Worm (Caenorhabditis elegans): ENCODE results near the gene K02E10.5.
A peak's percentile ranks its signal among the peaks of the same experiment; 100 is the strongest.

The K02E10.5 gene

DNA sequence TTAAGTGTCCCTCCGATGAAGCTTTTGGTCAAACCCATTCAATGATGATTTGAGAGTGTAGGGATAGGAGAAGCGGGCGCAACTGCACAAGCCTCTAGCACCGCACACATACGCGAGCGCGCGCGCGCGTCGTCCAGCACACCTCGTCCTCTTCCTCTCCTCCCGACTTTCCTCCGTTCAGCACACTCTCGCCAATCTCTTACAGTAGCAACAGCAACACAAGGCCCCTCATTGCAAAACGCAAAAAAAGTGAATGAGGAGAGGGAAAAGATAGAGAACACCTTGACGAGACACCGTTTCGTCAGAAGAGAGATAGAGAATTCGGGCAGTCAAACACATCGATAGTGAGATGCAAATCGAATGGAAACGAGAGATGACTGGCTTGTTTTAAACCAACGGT lies 46.3 kb downstream of the K02E10.5 start (continued):
- TF ChIP-seq pha-2 (tag; optimal IDR thresholded peaks at IDR 0.05): no peak
- TF ChIP-seq fkh-6 (tag; optimal IDR thresholded peaks at IDR 0.05): no peak
- no peak for TF ChIP-seq ztf-16 (tag; optimal IDR thresholded peaks at IDR 0.05)
- TF ChIP-seq unc-55 (GFP tag; optimal IDR thresholded peaks at IDR 0.05): peak; percentile 15
- no peak for TF ChIP-seq fkh-10 (GFP tag; optimal IDR thresholded peaks at IDR 0.05)
- TF ChIP-seq ets-4 (tag; optimal IDR thresholded peaks at IDR 0.05): peak; percentile 4
- no peak for TF ChIP-seq unc-42 (tag; optimal IDR thresholded peaks at IDR 0.05)
- peak; percentile 72 for TF ChIP-seq ceh-31 (tag; optimal IDR thresholded peaks at IDR 0.05)
- no peak for TF ChIP-seq fax-1 (tag; optimal IDR thresholded peaks at IDR 0.05)
- TF ChIP-seq ceh-48 (tag; optimal IDR thresholded peaks at IDR 0.05): no peak
- TF ChIP-seq ceh-14 (tag; optimal IDR thresholded peaks at IDR 0.05): no peak
- no peak for TF ChIP-seq Y22D7AL.16 (tag; optimal IDR thresholded peaks at IDR 0.05)
- no peak for TF ChIP-seq ahr-1 (tag; optimal IDR thresholded peaks at IDR 0.05)
- TF ChIP-seq T23F11.4 (GFP tag; optimal IDR thresholded peaks at IDR 0.05): no peak
- TF ChIP-seq zip-5 (tag; optimal IDR thresholded peaks at IDR 0.05): no peak
- peak; percentile 36 for TF ChIP-seq F13H6.1 (tag; optimal IDR thresholded peaks at IDR 0.05)
- no peak for TF ChIP-seq hlh-13 (GFP tag; optimal IDR thresholded peaks at IDR 0.05)
- no peak for TF ChIP-seq K02D7.2 (tag; optimal IDR thresholded peaks at IDR 0.05)
- TF ChIP-seq ceh-24 (tag; optimal IDR thresholded peaks at IDR 0.05): no peak
- TF ChIP-seq elt-4 (tag; optimal IDR thresholded peaks at IDR 0.05): no peak
- TF ChIP-seq syd-9 (tag; optimal IDR thresholded peaks at IDR 0.05): peak; percentile 41
- TF ChIP-seq nhr-232 (tag; optimal IDR thresholded peaks at IDR 0.05): no peak
- no peak for TF ChIP-seq gmeb-2 (tag; optimal IDR thresholded peaks at IDR 0.05)
- TF ChIP-seq ceh-34 (tag; optimal IDR thresholded peaks at IDR 0.05): peak; percentile 81

DNA sequence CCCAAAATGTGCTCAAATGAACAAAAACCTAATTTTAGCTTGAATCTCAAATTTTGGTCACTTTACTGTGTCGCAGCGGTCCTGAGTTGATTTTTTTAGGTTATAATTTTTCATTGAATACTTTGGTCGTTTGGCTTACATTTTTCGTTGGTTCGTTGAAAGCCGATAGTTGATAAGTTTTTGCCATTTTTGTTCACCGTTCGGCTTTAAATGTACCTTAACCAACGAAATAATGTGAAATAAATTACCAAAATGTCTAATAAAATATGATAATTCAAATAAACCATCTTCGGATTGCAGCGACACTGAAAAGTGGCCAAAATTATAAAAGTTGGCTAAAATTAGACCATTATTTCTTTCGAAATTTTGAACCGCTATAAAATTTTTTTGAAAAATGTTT lies 48.4 kb downstream of the K02E10.5 start:
- TF ChIP-seq ceh-6 (GFP tag; optimal IDR thresholded peaks at IDR 0.05) (no peak), pax-1 (tag; optimal IDR thresholded peaks at IDR 0.05) (no peak), unc-42 (tag; optimal IDR thresholded peaks at IDR 0.05) (no peak), pqm-1 (tag; optimal IDR thresholded peaks at IDR 0.05) (no peak), ceh-2 (tag; optimal IDR thresholded peaks at IDR 0.05) (no peak), lim-6 (tag; optimal IDR thresholded peaks at IDR 0.05) (no peak), ceh-22 (tag; optimal IDR thresholded peaks at IDR 0.05) (no peak)

DNA sequence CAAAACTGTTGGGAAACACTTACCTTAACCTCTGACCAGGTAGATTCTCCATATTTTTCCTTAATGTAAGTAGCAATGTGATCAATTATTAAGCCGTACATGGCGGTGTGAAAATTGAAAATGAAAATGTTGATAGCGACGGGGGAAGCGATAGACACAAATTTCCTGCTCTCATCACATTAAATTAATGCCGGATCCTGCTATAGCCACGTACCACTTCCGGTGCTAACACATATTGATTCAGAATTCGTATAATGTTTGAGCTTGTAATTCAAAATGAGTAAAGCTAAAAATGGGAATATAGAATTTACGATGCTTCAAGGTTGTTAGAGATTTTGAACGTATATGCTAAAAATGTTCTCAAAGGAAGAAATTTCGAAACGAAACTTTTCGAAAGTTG lies 51.3 kb downstream of the K02E10.5 start, which contains the start of gene gcy-31:
Gene gcy-31 (minus strand): TSS at position 101 of the 400 bp plus-strand sequence.
- TF ChIP-seq lin-11 (tag; optimal IDR thresholded peaks at IDR 0.05): no peak
- no peak for TF ChIP-seq tbx-7 (tag; optimal IDR thresholded peaks at IDR 0.05)
- no peak for TF ChIP-seq nfya-1 (tag; optimal IDR thresholded peaks at IDR 0.05)
- no peak for TF ChIP-seq hlh-13 (GFP tag; optimal IDR thresholded peaks at IDR 0.05)
- no peak for TF ChIP-seq F13H6.1 (tag; optimal IDR thresholded peaks at IDR 0.05)
- TF ChIP-seq C08G9.2 (tag; optimal IDR thresholded peaks at IDR 0.05): no peak
- no peak for TF ChIP-seq ets-4 (tag; optimal IDR thresholded peaks at IDR 0.05)
- no peak for TF ChIP-seq fkh-6 (tag; optimal IDR thresholded peaks at IDR 0.05)
- TF ChIP-seq gmeb-2 (tag; optimal IDR thresholded peaks at IDR 0.05): no peak
- TF ChIP-seq zip-5 (tag; optimal IDR thresholded peaks at IDR 0.05): no peak
- no peak for TF ChIP-seq madf-2 (tag; optimal IDR thresholded peaks at IDR 0.05)
- no peak for TF ChIP-seq pag-3 (tag; optimal IDR thresholded peaks at IDR 0.05; ENCODE audit: borderline replicate concordance)
- TF ChIP-seq dve-1 (tag; optimal IDR thresholded peaks at IDR 0.05): no peak
- TF ChIP-seq pqm-1 (tag; optimal IDR thresholded peaks at IDR 0.05): no peak
- no peak for TF ChIP-seq ama-1 (optimal IDR thresholded peaks at IDR 0.05)
- TF ChIP-seq T23F11.4 (GFP tag; optimal IDR thresholded peaks at IDR 0.05): no peak
- no peak for TF ChIP-seq Y22D7AL.16 (tag; optimal IDR thresholded peaks at IDR 0.05)
- TF ChIP-seq dmd-4 (tag; optimal IDR thresholded peaks at IDR 0.05; ENCODE audit: borderline replicate concordance): no peak
